Fruit fly (Drosophila melanogaster) whole organism, adult: ENCODE data around the gene Spase25.

Experiments
- CG11617 ChIP-seq: fragments of 200-800 bp; sonication (Bioruptor generic); optimal IDR thresholded peaks from 2 replicates; lab custom pipeline; 2017; ENCODE audit warnings: mild to moderate bottlenecking, missing biosample characterization, missing genetic modification reagents, missing genetic modification characterization
- CG12768 ChIP-seq: fragments of 200-800 bp; sonication (Bioruptor generic); optimal IDR thresholded peaks from 2 replicates; lab custom pipeline; 2017; ENCODE audit warnings: missing biosample characterization, missing genetic modification characterization, mild to moderate bottlenecking, moderate library complexity, missing genetic modification reagents
- CG14711 ChIP-seq: fragments of 200-800 bp; sonication (Bioruptor generic); optimal IDR thresholded peaks from 2 replicates; lab custom pipeline; 2018; ENCODE audit warnings: missing biosample characterization, mild to moderate bottlenecking, missing genetic modification characterization, moderate library complexity
- CG1620 ChIP-seq: fragments of 200-800 bp; sonication (Bioruptor generic); optimal IDR thresholded peaks from 2 replicates; lab custom pipeline; 2016; ENCODE audit warnings: missing biosample characterization, missing genetic modification characterization
- CG33017 ChIP-seq: fragments of 200-800 bp; sonication (Bioruptor generic); optimal IDR thresholded peaks from 2 replicates; lab custom pipeline; 2018; ENCODE audit warnings: missing biosample characterization, mild to moderate bottlenecking, missing genetic modification characterization, moderate library complexity
- CG5204 ChIP-seq: fragments of 200-800 bp; sonication (Bioruptor generic); optimal IDR thresholded peaks from 2 replicates; lab custom pipeline; 2016; ENCODE audit warnings: missing biosample characterization, missing genetic modification characterization
- CG7045 ChIP-seq: fragments of 200-800 bp; sonication (Bioruptor generic); optimal IDR thresholded peaks from 2 replicates; lab custom pipeline; 2017; ENCODE audit warnings: missing biosample characterization, mild to moderate bottlenecking, missing genetic modification characterization
- CG7101 ChIP-seq: fragments of 200-800 bp; sonication (Bioruptor generic); optimal IDR thresholded peaks from 2 replicates; lab custom pipeline; 2018; ENCODE audit warnings: missing biosample characterization, mild to moderate bottlenecking, missing genetic modification characterization, moderate library complexity
- Clk ChIP-seq: fragments of 200-800 bp; sonication (Bioruptor generic); optimal IDR thresholded peaks from 2 replicates; lab custom pipeline; 2017; ENCODE audit warnings: missing biosample characterization, missing genetic modification characterization
- Crg-1 ChIP-seq: fragments of 200-800 bp; sonication (Bioruptor generic); optimal IDR thresholded peaks from 2 replicates; lab custom pipeline; 2016; ENCODE audit warnings: missing biosample characterization, missing genetic modification characterization
- Hr96 ChIP-seq: fragments of 200-800 bp; sonication (Bioruptor generic); optimal IDR thresholded peaks from 2 replicates; lab custom pipeline; 2016; ENCODE audit warnings: missing biosample characterization, missing genetic modification characterization
- Mnt ChIP-seq: fragments of 200-800 bp; sonication (Bioruptor generic); optimal IDR thresholded peaks from 2 replicates; lab custom pipeline; 2016; ENCODE audit warnings: missing biosample characterization, mild to moderate bottlenecking, missing genetic modification characterization
- bab1 ChIP-seq: fragments of 200-800 bp; sonication (Bioruptor generic); optimal IDR thresholded peaks from 3 replicates; lab custom pipeline; 2019; ENCODE audit warnings: missing biosample characterization, mild to moderate bottlenecking, missing genetic modification characterization, moderate library complexity
- cic ChIP-seq: fragments of 200-800 bp; sonication (Bioruptor generic); optimal IDR thresholded peaks from 2 replicates; lab custom pipeline; 2017; ENCODE audit warnings: missing biosample characterization, mild to moderate bottlenecking, missing genetic modification characterization, moderate library complexity
- cnc ChIP-seq, 2 experiments: fragments of >200 bp; optimal IDR thresholded peaks; 2 replicates each; lab custom pipeline; 2017
- kay ChIP-seq: fragments of 200-800 bp; sonication (Bioruptor generic); peaks from one replicate; lab custom pipeline; 2016; ENCODE audit warnings: missing biosample characterization, missing genetic modification characterization, borderline replicate concordance
- ovo ChIP-seq: fragments of 200-800 bp; sonication (Bioruptor generic); optimal IDR thresholded peaks from 2 replicates; lab custom pipeline; 2016; ENCODE audit warnings: missing biosample characterization, missing genetic modification characterization
- pad ChIP-seq: fragments of 200-800 bp; sonication (Bioruptor generic); optimal IDR thresholded peaks from 3 replicates; lab custom pipeline; 2017; ENCODE audit warnings: missing biosample characterization, missing genetic modification characterization, mild to moderate bottlenecking, moderate library complexity, missing genetic modification reagents
- tj ChIP-seq: fragments of 200-800 bp; sonication (Bioruptor generic); optimal IDR thresholded peaks from 3 replicates; lab custom pipeline; 2017; ENCODE audit warnings: missing biosample characterization, mild to moderate bottlenecking, missing genetic modification characterization, moderate library complexity
- toe ChIP-seq: fragments of 200-800 bp; sonication (Bioruptor generic); optimal IDR thresholded peaks from 2 replicates; lab custom pipeline; 2016; ENCODE audit warnings: missing biosample characterization, missing genetic modification characterization

The Spase25 gene

DNA sequence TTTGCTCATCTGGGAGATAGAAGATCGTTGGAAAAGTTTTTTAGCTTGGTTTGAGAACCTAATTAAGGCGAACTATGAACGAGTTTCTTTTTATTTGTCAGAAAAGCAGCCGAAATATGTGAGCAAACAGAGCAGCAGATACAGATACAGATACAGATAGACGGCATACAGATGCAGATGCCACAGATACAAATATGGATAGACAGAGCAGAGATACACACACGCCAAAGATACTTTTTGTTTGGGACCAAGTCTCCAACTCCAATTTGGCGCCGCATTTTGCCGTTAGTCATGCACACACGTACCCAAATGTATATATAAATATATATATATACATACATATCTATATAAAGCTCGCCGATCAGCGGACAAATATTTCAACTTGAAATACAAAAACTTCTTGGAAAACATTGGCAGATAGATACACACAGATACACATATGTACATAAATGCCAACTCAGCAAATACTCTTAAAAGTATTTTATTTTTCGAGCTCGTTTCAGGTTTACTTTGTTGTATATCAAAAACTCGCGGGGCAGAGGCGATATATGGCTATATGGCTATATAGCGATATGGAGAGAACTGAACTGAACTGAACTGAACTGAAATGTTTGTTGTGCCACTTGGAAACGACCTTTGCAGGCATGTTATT, 25.2 kb downstream of the Spase25 start:
- peak; percentile 74 for TF ChIP-seq tj (GFP tag; lab: Kevin White, UChicago)
- no peak for TF ChIP-seq kay (GFP tag; lab: Kevin White, UChicago)
- TF ChIP-seq bab1: no peak

DNA sequence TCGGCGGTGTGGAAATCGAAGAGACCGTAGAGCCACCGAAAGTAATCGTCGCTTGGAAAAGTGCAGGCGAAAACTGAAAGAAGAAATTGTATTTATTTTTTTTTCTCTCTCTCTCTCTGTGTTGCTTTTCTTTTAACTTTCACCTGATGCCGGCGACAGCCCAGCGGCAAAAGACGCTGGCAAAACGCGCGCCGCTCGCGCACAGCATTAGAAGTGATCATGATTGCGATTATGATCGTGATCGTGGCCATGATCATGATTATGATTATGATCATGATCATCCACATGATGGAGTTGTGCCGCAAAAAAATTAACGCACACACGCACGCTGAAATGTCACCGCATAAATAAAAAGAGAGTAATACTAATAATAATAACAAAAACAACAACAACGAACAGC, 26.2 kb downstream of the Spase25 start:
- no peak for TF ChIP-seq toe (GFP tag; lab: Kevin White, UChicago)
- no peak for TF ChIP-seq Mnt (GFP tag; lab: Kevin White, UChicago)
- TF ChIP-seq pad (GFP tag; lab: Kevin White, UChicago): no peak
- TF ChIP-seq CG7101 (tag; lab: Kevin White, UChicago): no peak
- no peak for TF ChIP-seq CG7045
- TF ChIP-seq CG11617 (GFP tag; lab: Kevin White, UChicago): no peak
- TF ChIP-seq Hr96 (GFP tag; lab: Kevin White, UChicago): no peak
- TF ChIP-seq Crg-1 (GFP tag; lab: Kevin White, UChicago): no peak
- no peak for TF ChIP-seq ovo (GFP tag; lab: Kevin White, UChicago)
- no peak for TF ChIP-seq kay (GFP tag; lab: Kevin White, UChicago)
- TF ChIP-seq CG12768: no peak
- TF ChIP-seq CG14711 (tag; lab: Kevin White, UChicago): no peak
- TF ChIP-seq tj (GFP tag; lab: Kevin White, UChicago): no peak
- TF ChIP-seq cic: no peak
- no peak for TF ChIP-seq cnc (optimal IDR thresholded peaks at IDR 0.05; lab: Kevin White, UChicago)
- TF ChIP-seq CG1620 (GFP tag; lab: Kevin White, UChicago): no peak
- no peak for TF ChIP-seq CG5204 (GFP tag; lab: Kevin White, UChicago)
- no peak for TF ChIP-seq bab1
- TF ChIP-seq Clk: no peak
- no peak for TF ChIP-seq CG33017 (tag; lab: Kevin White, UChicago)

DNA sequence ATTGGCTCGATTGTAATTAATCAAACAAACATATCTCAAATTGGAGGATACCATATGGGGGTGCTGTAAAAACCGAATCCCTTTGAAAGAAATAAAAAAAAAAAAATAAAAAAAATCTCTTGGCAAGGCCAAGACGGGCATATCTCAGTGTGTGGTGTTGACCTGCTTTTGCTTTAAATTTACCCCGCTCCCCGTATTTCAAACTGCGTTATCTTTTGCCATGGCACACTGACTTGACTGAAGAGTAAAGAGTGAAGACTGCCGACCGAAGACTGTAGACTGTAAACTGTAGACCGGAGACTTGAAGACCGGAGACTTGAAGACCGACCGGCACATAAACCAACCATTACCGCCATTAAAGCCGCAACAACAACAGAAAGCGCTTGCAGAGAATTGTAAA, 26.9 kb downstream of the Spase25 start:
- no peak for TF ChIP-seq kay (GFP tag; lab: Kevin White, UChicago)
- no peak for TF ChIP-seq CG7045
- no peak for TF ChIP-seq Crg-1 (GFP tag; lab: Kevin White, UChicago)
- TF ChIP-seq CG12768: no peak
- TF ChIP-seq ovo (GFP tag; lab: Kevin White, UChicago): no peak
- TF ChIP-seq CG11617 (GFP tag; lab: Kevin White, UChicago): no peak
- no peak for TF ChIP-seq Hr96 (GFP tag; lab: Kevin White, UChicago)
- TF ChIP-seq CG14711 (tag; lab: Kevin White, UChicago): no peak
- no peak for TF ChIP-seq CG7101 (tag; lab: Kevin White, UChicago)
- TF ChIP-seq bab1: no peak
- TF ChIP-seq toe (GFP tag; lab: Kevin White, UChicago): no peak
- no peak for TF ChIP-seq cic
- TF ChIP-seq cnc (optimal IDR thresholded peaks at IDR 0.05; lab: Kevin White, UChicago): no peak
- TF ChIP-seq Mnt (GFP tag; lab: Kevin White, UChicago): no peak
- TF ChIP-seq tj (GFP tag; lab: Kevin White, UChicago): no peak
- no peak for TF ChIP-seq CG1620 (GFP tag; lab: Kevin White, UChicago)
- no peak for TF ChIP-seq CG5204 (GFP tag; lab: Kevin White, UChicago)
- TF ChIP-seq CG33017 (tag; lab: Kevin White, UChicago): no peak
- no peak for TF ChIP-seq Clk

DNA sequence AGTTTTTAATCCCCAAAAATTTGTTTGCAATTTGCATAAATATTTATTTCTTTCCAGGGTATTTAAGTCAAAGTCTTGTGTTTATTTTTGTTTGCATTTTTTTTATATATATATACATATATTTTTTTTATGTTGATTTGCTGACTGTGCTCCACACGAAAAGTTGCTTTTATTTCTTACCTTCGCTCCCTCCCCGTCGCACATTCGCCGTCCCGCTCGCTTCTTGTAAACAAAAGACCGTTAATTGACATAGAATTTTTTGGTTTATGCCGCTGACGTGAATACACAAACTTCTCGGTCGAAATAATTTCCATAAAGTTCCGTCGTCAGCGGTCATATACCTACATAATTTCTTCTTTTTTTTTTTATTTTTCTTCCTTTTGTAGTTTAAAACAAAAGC, 27.8 kb downstream of the Spase25 start:
- TF ChIP-seq tj (GFP tag; lab: Kevin White, UChicago) (peak; percentile 90), cnc (optimal IDR thresholded peaks at IDR 0.05; lab: Kevin White, UChicago) (no peak)

DNA sequence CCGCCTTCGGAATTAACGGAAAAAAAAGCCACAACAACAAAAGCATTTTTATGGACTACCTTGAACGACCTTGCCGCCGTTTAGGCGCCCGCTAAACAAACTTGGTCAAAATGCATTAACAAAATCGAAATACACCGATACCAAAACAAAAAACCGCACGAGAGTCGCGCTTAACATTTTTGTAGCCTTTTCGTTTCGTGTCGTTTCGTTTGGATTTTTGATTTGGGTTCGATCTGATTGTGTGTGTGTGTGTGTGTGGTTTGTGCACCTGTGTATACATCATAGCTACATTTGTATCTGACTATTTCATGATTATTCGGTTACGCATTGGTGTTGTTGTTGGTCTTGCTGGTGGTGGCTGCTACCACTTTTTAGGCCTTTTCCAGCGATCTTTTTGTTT, 30.5 kb downstream of the Spase25 start:
- no peak for TF ChIP-seq CG14711 (tag; lab: Kevin White, UChicago)
- no peak for TF ChIP-seq kay (GFP tag; lab: Kevin White, UChicago)
- TF ChIP-seq toe (GFP tag; lab: Kevin White, UChicago): no peak
- no peak for TF ChIP-seq bab1
- TF ChIP-seq tj (GFP tag; lab: Kevin White, UChicago): no peak
- no peak for TF ChIP-seq cic
- TF ChIP-seq ovo (GFP tag; lab: Kevin White, UChicago): no peak
- TF ChIP-seq CG5204 (GFP tag; lab: Kevin White, UChicago): no peak
- no peak for TF ChIP-seq Hr96 (GFP tag; lab: Kevin White, UChicago)
- no peak for TF ChIP-seq Crg-1 (GFP tag; lab: Kevin White, UChicago)
- no peak for TF ChIP-seq Mnt (GFP tag; lab: Kevin White, UChicago)
- no peak for TF ChIP-seq CG7101 (tag; lab: Kevin White, UChicago)
- TF ChIP-seq CG33017 (tag; lab: Kevin White, UChicago): no peak
- no peak for TF ChIP-seq cnc (optimal IDR thresholded peaks at IDR 0.05; lab: Kevin White, UChicago)

DNA sequence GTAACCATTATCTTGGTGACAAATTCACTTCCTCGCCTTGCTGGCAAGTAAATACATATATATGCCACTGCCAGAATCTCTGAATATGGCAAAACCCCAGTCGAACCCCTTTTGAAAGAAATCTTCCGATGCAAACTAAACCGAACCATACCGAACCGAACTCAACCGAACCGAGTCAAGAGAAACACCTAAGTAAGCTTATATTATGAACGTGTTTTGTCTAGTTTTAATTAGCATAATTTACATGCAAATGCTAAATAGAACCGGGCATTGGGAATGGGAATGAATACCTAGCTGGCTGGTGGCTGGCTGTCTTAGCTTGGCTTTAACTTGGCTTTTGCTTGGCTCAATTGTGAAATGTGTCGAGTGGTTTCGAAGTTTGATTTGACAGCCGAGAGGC, 32.2 kb downstream of the Spase25 start:
- TF ChIP-seq ovo (GFP tag; lab: Kevin White, UChicago): no peak
- TF ChIP-seq toe (GFP tag; lab: Kevin White, UChicago): no peak
- TF ChIP-seq CG1620 (GFP tag; lab: Kevin White, UChicago): no peak
- TF ChIP-seq CG12768: no peak
- TF ChIP-seq CG11617 (GFP tag; lab: Kevin White, UChicago): no peak
- no peak for TF ChIP-seq cic
- no peak for TF ChIP-seq CG7101 (tag; lab: Kevin White, UChicago)
- no peak for TF ChIP-seq Mnt (GFP tag; lab: Kevin White, UChicago)
- TF ChIP-seq Hr96 (GFP tag; lab: Kevin White, UChicago): no peak
- no peak for TF ChIP-seq kay (GFP tag; lab: Kevin White, UChicago)
- TF ChIP-seq tj (GFP tag; lab: Kevin White, UChicago): no peak
- no peak for TF ChIP-seq CG7045
- no peak for TF ChIP-seq CG33017 (tag; lab: Kevin White, UChicago)
- no peak for TF ChIP-seq Crg-1 (GFP tag; lab: Kevin White, UChicago)
- TF ChIP-seq Clk: no peak
